Worm (Caenorhabditis elegans): ENCODE data around the gene F28C6.5.

F28C6.5 gene

ce11 chrII:8561227-8561626 is 38.1 kb upstream of the F28C6.5 start, which contains the start of gene iff-2 (continued):
- TF ChIP-seq pha-4 (GFP tag; IDR thresholded peaks at IDR 0.05), result peak; percentile 96
- no peak for TF ChIP-seq pha-4 (tag; optimal IDR thresholded peaks at IDR 0.05)
- peak; percentile 97 to 98 for TF ChIP-seq lsy-2 (tag; optimal IDR thresholded peaks at IDR 0.05)
- no peak for TF ChIP-seq attf-4 (tag; optimal IDR thresholded peaks at IDR 0.05)
- TF ChIP-seq ceh-82 (tag; optimal IDR thresholded peaks at IDR 0.05), result peak; percentile 12
- peak; percentile 100 for TF ChIP-seq aha-1 (tag)
- TF ChIP-seq mdl-1 (tag; optimal IDR thresholded peaks at IDR 0.05), result peak; percentile 93 to 99
- peak; percentile 47 to 92 for TF ChIP-seq ZK546.5 (tag; optimal IDR thresholded peaks at IDR 0.05)
- peak; percentile 77 for TF ChIP-seq ces-1 (GFP tag; optimal IDR thresholded peaks at IDR 0.05)
- no peak for TF ChIP-seq snpc-1.2 (GFP tag; IDR thresholded peaks at IDR 0.05)
- TF ChIP-seq Y75B8A.6 (GFP tag; IDR thresholded peaks at IDR 0.05), result peak; percentile 96
- TF ChIP-seq zip-11 (GFP tag; IDR thresholded peaks at IDR 0.05), result no peak
- no peak for TF ChIP-seq F49E8.2 (tag; optimal IDR thresholded peaks at IDR 0.05; ENCODE audit: borderline replicate concordance)
- peak; percentile 98 for TF ChIP-seq nhr-42 (GFP tag; IDR thresholded peaks at IDR 0.05)
- peak; percentile 99 for TF ChIP-seq rbr-2 (tag; optimal IDR thresholded peaks at IDR 0.05)
- peak; percentile 95 for TF ChIP-seq nhr-48 (tag; optimal IDR thresholded peaks at IDR 0.05)
- peak; percentile 95 for TF ChIP-seq php-3 (GFP tag; IDR thresholded peaks at IDR 0.05)
- no peak for TF ChIP-seq F44E2.7 (GFP tag; IDR thresholded peaks at IDR 0.05)
- TF ChIP-seq lin-38 (GFP tag; IDR thresholded peaks at IDR 0.05), result peak; percentile 100
- peak; percentile 99 for TF ChIP-seq hmg-1.1 (GFP tag; IDR thresholded peaks at IDR 0.05)
- TF ChIP-seq ama-1 (optimal IDR thresholded peaks at IDR 0.05), result peak; percentile 68
- peak; percentile 94 for TF ChIP-seq nhr-41 (GFP tag; IDR thresholded peaks at IDR 0.05)
- TF ChIP-seq nhr-28 (tag; optimal IDR thresholded peaks at IDR 0.05), result peak; percentile 100
- no peak; the same call in 1 of the 2 replicates for TF ChIP-seq Y48G9A.11 (GFP tag; IDR thresholded peaks at IDR 0.05)
- TF ChIP-seq nhr-76 (tag; optimal IDR thresholded peaks at IDR 0.05), result peak; percentile 81
- TF ChIP-seq egl-43 (GFP tag; IDR thresholded peaks at IDR 0.05), result no peak; the same call in 1 of the 2 replicates
- TF ChIP-seq ceh-62 (tag; optimal IDR thresholded peaks at IDR 0.05), result no peak
- peak; percentile 85 for TF ChIP-seq cey-2 (tag; optimal IDR thresholded peaks at IDR 0.05; ENCODE audit: borderline replicate concordance, insufficient read depth)
- TF ChIP-seq jun-1 (tag; optimal IDR thresholded peaks at IDR 0.05), result peak; percentile 97
- peak; percentile 97 for TF ChIP-seq duxl-1 (tag; optimal IDR thresholded peaks at IDR 0.05; ENCODE audit: poor library complexity)
- peak; percentile 89 to 91 for TF ChIP-seq daf-16 (GFP tag; optimal IDR thresholded peaks at IDR 0.05)
- TF ChIP-seq daf-16 (tag; optimal IDR thresholded peaks at IDR 0.05), result peak; percentile 92
- peak; percentile 99 for TF ChIP-seq nhr-6 (tag; optimal IDR thresholded peaks at IDR 0.05)
- TF ChIP-seq Y5F2A.4 (GFP tag; optimal IDR thresholded peaks at IDR 0.05), result peak; percentile 78
- peak; percentile 58 for TF ChIP-seq gei-8 (GFP tag; optimal IDR thresholded peaks at IDR 0.05)
- peak; percentile 97 for TF ChIP-seq T26A8.4 (GFP tag; IDR thresholded peaks at IDR 0.05)
- peak; percentile 94 for TF ChIP-seq D1046.2 (GFP tag; IDR thresholded peaks at IDR 0.05)
- peak in 1 of 2 experiments; percentile 89; a peak in 1 of 4 replicates for TF ChIP-seq madf-5 (GFP tag; IDR thresholded peaks at IDR 0.05)
- TF ChIP-seq lin-15B (tag; optimal IDR thresholded peaks at IDR 0.05), result peak; percentile 98
- TF ChIP-seq daf-12 (tag; optimal IDR thresholded peaks at IDR 0.05), result no peak
- TF ChIP-seq zag-1 (tag; optimal IDR thresholded peaks at IDR 0.05), result peak; percentile 81
- peak; percentile 93 for TF ChIP-seq vab-7 (GFP tag; IDR thresholded peaks at IDR 0.05)
- 0 out of 2 replicates have a peak, but pooled peaks have one; percentile 78 for TF ChIP-seq tag-97 (GFP tag; IDR thresholded peaks at IDR 0.05)
- peak; percentile 68 for TF ChIP-seq ceh-32 (tag; optimal IDR thresholded peaks at IDR 0.05; ENCODE audit: poor library complexity)
- TF ChIP-seq mdt-29 (GFP tag; IDR thresholded peaks at IDR 0.05), result no peak; the same call in none of the 2 replicates
- TF ChIP-seq aly-2 (tag; optimal IDR thresholded peaks at IDR 0.05), result peak; percentile 19
- peak; percentile 71 for TF ChIP-seq daf-19 (GFP tag; conservative IDR thresholded peaks at IDR 0.05)
- peak; percentile 100 for TF ChIP-seq zfp-2 (tag; optimal IDR thresholded peaks at IDR 0.05)
- peak; percentile 41 for TF ChIP-seq ceh-28 (tag; optimal IDR thresholded peaks at IDR 0.05)
- peak; percentile 63; the same call in 1 of the 2 replicates for TF ChIP-seq ZK337.2 (GFP tag; IDR thresholded peaks at IDR 0.05)
- peak; percentile 87 for TF ChIP-seq ztf-7 (tag; optimal IDR thresholded peaks at IDR 0.05)
- TF ChIP-seq ztf-11 (tag; optimal IDR thresholded peaks at IDR 0.05), result peak; percentile 2
